Worm (Caenorhabditis elegans): Measurements from ENCODE around the gene Y17D7C.1.

ce11 chrV:18662333-18662732 lies 44.0 kb upstream of the Y17D7C.1 start:
- TF ChIP-seq aly-2 (tag; optimal IDR thresholded peaks at IDR 0.05) (no peak), fos-1 (tag; optimal IDR thresholded peaks at IDR 0.05) (no peak), nhr-11 (tag; optimal IDR thresholded peaks at IDR 0.05) (no peak), snpc-4 (tag; optimal IDR thresholded peaks at IDR 0.05) (no peak), ztf-4 (tag; optimal IDR thresholded peaks at IDR 0.05) (no peak)
